Worm (Caenorhabditis elegans): ENCODE data around the gene str-68.

ce11 chrV:3133293-3133755, 26.0 kb upstream of the str-68 start, which contains the start of gene F02C9.2:
- TF ChIP-seq dao-5 (tag; optimal IDR thresholded peaks at IDR 0.05) (no peak), him-1 (tag; optimal IDR thresholded peaks at IDR 0.05) (no peak), W03F9.2 (tag; optimal IDR thresholded peaks at IDR 0.05) (no peak)

All from whole organism, L4/young adult.